Fruit fly (Drosophila melanogaster) Kc167 (cell line): ENCODE measurements around the gene CG44271.

Source experiments
- Myc ChIP-seq: fragments of >200 bp; optimal IDR thresholded peaks from 2 replicates; lab custom pipeline; 2017; ENCODE audit warnings: missing external identifiers
- Sin3A ChIP-seq: fragments of >200 bp; optimal IDR thresholded peaks from 2 replicates; lab custom pipeline; 2018; ENCODE audit warnings: missing external identifiers
- h ChIP-seq: fragments of >200 bp; optimal IDR thresholded peaks from 3 replicates; lab custom pipeline; 2018; ENCODE audit warnings: missing external identifiers
- insv ChIP-seq: fragments of >200 bp; optimal IDR thresholded peaks from 3 replicates; lab custom pipeline; 2018; ENCODE audit warnings: missing external identifiers
- psq ChIP-seq: fragments of >200 bp; optimal IDR thresholded peaks from 2 replicates; lab custom pipeline; 2017; ENCODE audit warnings: missing external identifiers
- ttk ChIP-seq: sonication (Bioruptor generic); optimal IDR thresholded peaks from 2 replicates; lab custom pipeline; 2017; ENCODE audit warnings: missing external identifiers

Gene CG44271

dm6 chr2L:6783395-6783794 lies 35.7 kb upstream of the CG44271 start:
- TF ChIP-seq ttk, result no peak
- no peak for TF ChIP-seq psq (lab: Kevin White, UChicago)
- TF ChIP-seq Sin3A (lab: Kevin White, UChicago), result no peak
- TF ChIP-seq insv (lab: Kevin White, UChicago), result no peak
- TF ChIP-seq h (lab: Kevin White, UChicago), result no peak
- no peak for TF ChIP-seq Myc (lab: Kevin White, UChicago)

- TF ChIP-seq h (lab: Kevin White, UChicago) (no peak), Myc (lab: Kevin White, UChicago) (no peak), psq (lab: Kevin White, UChicago) (no peak)
These were observed 27.1 kb upstream of the CG44271 start for dm6 chr2L:6774853-6775252.

- TF ChIP-seq Sin3A (lab: Kevin White, UChicago) (no peak), Myc (lab: Kevin White, UChicago) (no peak), h (lab: Kevin White, UChicago) (no peak), psq (lab: Kevin White, UChicago) (no peak), insv (lab: Kevin White, UChicago) (no peak), ttk (no peak)
These were observed 25.9 kb upstream of the CG44271 start, which contains the start of gene CG17378 for dm6 chr2L:6773645-6774044. Gene CG17378, plus strand, starts transcription at chr2L:6774041.

dm6 chr2L:6772655-6773054 lies 24.9 kb upstream of the CG44271 start, which contains the start of gene LUBEL:
Gene LUBEL, minus strand, starts transcription at chr2L:6772755.
- TF ChIP-seq psq (lab: Kevin White, UChicago), result no peak
- no peak for TF ChIP-seq h (lab: Kevin White, UChicago)
- TF ChIP-seq ttk, result no peak
- no peak for TF ChIP-seq insv (lab: Kevin White, UChicago)
- TF ChIP-seq Sin3A (lab: Kevin White, UChicago), result no peak
- TF ChIP-seq Myc (lab: Kevin White, UChicago), result no peak

dm6 chr2L:6759528-6759927 lies 11.8 kb upstream of the CG44271 start, which contains the start of gene CG11322:
Gene CG11322, minus strand, starts transcription at chr2L:6759628.
- no peak for TF ChIP-seq Myc (lab: Kevin White, UChicago)
- TF ChIP-seq Sin3A (lab: Kevin White, UChicago), result no peak
- no peak for TF ChIP-seq ttk
- no peak for TF ChIP-seq psq (lab: Kevin White, UChicago)
- TF ChIP-seq insv (lab: Kevin White, UChicago), result no peak
- no peak for TF ChIP-seq h (lab: Kevin White, UChicago)

dm6 chr2L:6751037-6751436 lies 3.3 kb upstream of the CG44271 start:
- TF ChIP-seq ttk, result no peak
- TF ChIP-seq insv (lab: Kevin White, UChicago), result no peak
- TF ChIP-seq h (lab: Kevin White, UChicago), result no peak
- no peak for TF ChIP-seq Sin3A (lab: Kevin White, UChicago)
- no peak for TF ChIP-seq Myc (lab: Kevin White, UChicago)

dm6 chr2L:6745522-6745921 lies 2.2 kb downstream of the CG44271 start, which contains the start of gene CG31910:
Gene CG31910, minus strand, starts transcription at chr2L:6745622.
- TF ChIP-seq Sin3A (lab: Kevin White, UChicago) (no peak), ttk (no peak), insv (lab: Kevin White, UChicago) (no peak), psq (lab: Kevin White, UChicago) (no peak), Myc (lab: Kevin White, UChicago) (no peak), h (lab: Kevin White, UChicago) (no peak)

dm6 chr2L:6741980-6742591 lies 5.6 kb downstream of the CG44271 start, which contains the start of gene meng:
Gene meng, plus strand, starts transcription at chr2L:6742502.
- TF ChIP-seq Sin3A (lab: Kevin White, UChicago), result no peak
- TF ChIP-seq ttk, result no peak
- no peak for TF ChIP-seq h (lab: Kevin White, UChicago)
- TF ChIP-seq Myc (lab: Kevin White, UChicago), result no peak
- no peak for TF ChIP-seq psq (lab: Kevin White, UChicago)
- no peak for TF ChIP-seq insv (lab: Kevin White, UChicago)

dm6 chr2L:6740088-6740487 lies 7.6 kb downstream of the CG44271 start, which contains the start of gene TTLL3A:
Gene TTLL3A, minus strand, starts transcription at chr2L:6740188.
- TF ChIP-seq Myc (lab: Kevin White, UChicago) (no peak), psq (lab: Kevin White, UChicago) (no peak), insv (lab: Kevin White, UChicago) (no peak), h (lab: Kevin White, UChicago) (no peak), ttk (no peak), Sin3A (lab: Kevin White, UChicago) (no peak)

dm6 chr2L:6732566-6732965 lies 15.1 kb downstream of the CG44271 start, which contains the start of gene TTLL3B:
Gene TTLL3B, plus strand, starts transcription at chr2L:6732866.
- TF ChIP-seq h (lab: Kevin White, UChicago), result no peak
- no peak for TF ChIP-seq insv (lab: Kevin White, UChicago)
- TF ChIP-seq psq (lab: Kevin White, UChicago), result no peak
- no peak for TF ChIP-seq ttk
- no peak for TF ChIP-seq Sin3A (lab: Kevin White, UChicago)
- no peak for TF ChIP-seq Myc (lab: Kevin White, UChicago)

dm6 chr2L:6723750-6724503 lies 23.8 kb downstream of the CG44271 start, which contains the start of gene Liprin-alpha:
Gene Liprin-alpha, plus strand, starts transcription at chr2L:6723903.
- TF ChIP-seq insv (lab: Kevin White, UChicago) (no peak), ttk (no peak), psq (lab: Kevin White, UChicago) (no peak), Sin3A (lab: Kevin White, UChicago) (no peak), Myc (lab: Kevin White, UChicago) (no peak), h (lab: Kevin White, UChicago) (no peak)
